Fruit fly (Drosophila melanogaster) whole organism, embryonic: ENCODE results near the gene Scm.

Experiments used
- ATbp ChIP-seq: fragments of 200-800 bp; sonication (Bioruptor generic); optimal IDR thresholded peaks from 2 replicates; lab custom pipeline; 2017; ENCODE audit warnings: missing biosample characterization, mild to moderate bottlenecking, missing genetic modification characterization, missing genetic modification reagents
- Adf1 ChIP-seq: fragments of 200-800 bp; sonication (Bioruptor generic); IDR thresholded peaks from 2 replicates; pipeline ENCODE4 v1.3.6; 2022; ENCODE audit warnings: missing biosample characterization, missing genetic modification characterization
- BtbVII ChIP-seq: fragments of 200-800 bp; sonication (Bioruptor generic); optimal IDR thresholded peaks from 3 replicates; lab custom pipeline; 2017; ENCODE audit warnings: missing biosample characterization, mild to moderate bottlenecking, missing genetic modification characterization
- Bteb2 ChIP-seq: fragments of 200-800 bp; sonication (Bioruptor generic); optimal IDR thresholded peaks from 2 replicates; lab custom pipeline; 2016; ENCODE audit warnings: missing biosample characterization, missing genetic modification characterization
- CG10209 ChIP-seq: fragments of 200-800 bp; sonication (Bioruptor generic); optimal IDR thresholded peaks from 3 replicates; lab custom pipeline; 2017; ENCODE audit warnings: missing biosample characterization, mild to moderate bottlenecking, missing genetic modification characterization, missing genetic modification reagents
- CG11696 ChIP-seq: fragments of 200-800 bp; sonication (Bioruptor generic); IDR thresholded peaks from 2 replicates; pipeline ENCODE4 v1.3.6; 2022; ENCODE audit warnings: missing biosample characterization, missing genetic modification characterization
- CG12942 ChIP-seq: fragments of 200-800 bp; sonication (Bioruptor generic); optimal IDR thresholded peaks from 3 replicates; lab custom pipeline; 2016; ENCODE audit warnings: missing biosample characterization, missing genetic modification characterization
- CG13296 ChIP-seq: fragments of 200-800 bp; sonication (Bioruptor generic); optimal IDR thresholded peaks from 3 replicates; lab custom pipeline; 2018; ENCODE audit warnings: missing biosample characterization, mild to moderate bottlenecking, missing genetic modification characterization
- CG13775 ChIP-seq: fragments of 200-800 bp; sonication (Bioruptor generic); optimal IDR thresholded peaks from 3 replicates; lab custom pipeline; 2017; ENCODE audit warnings: missing biosample characterization, mild to moderate bottlenecking, missing genetic modification characterization
- CG14710 ChIP-seq: fragments of 200-800 bp; sonication (Bioruptor generic); optimal IDR thresholded peaks from 3 replicates; lab custom pipeline; 2019; ENCODE audit warnings: missing biosample characterization, mild to moderate bottlenecking, missing genetic modification characterization, moderate library complexity
- CG15073 ChIP-seq: fragments of 200-800 bp; sonication (Bioruptor generic); optimal IDR thresholded peaks from 2 replicates; lab custom pipeline; 2016; ENCODE audit warnings: missing biosample characterization, missing genetic modification characterization
- CG17385 ChIP-seq: fragments of 200-800 bp; sonication (Bioruptor generic); optimal IDR thresholded peaks from 3 replicates; lab custom pipeline; 2018; ENCODE audit warnings: missing biosample characterization, mild to moderate bottlenecking, missing genetic modification characterization
- CG18262 ChIP-seq: fragments of 200-800 bp; optimal IDR thresholded peaks from 3 replicates; lab custom pipeline; 2019; ENCODE audit warnings: missing biosample characterization, mild to moderate bottlenecking, missing genetic modification characterization, moderate library complexity
- CG18764 ChIP-seq: fragments of 200-800 bp; sonication (Bioruptor generic); optimal IDR thresholded peaks from 3 replicates; lab custom pipeline; 2016; ENCODE audit warnings: missing biosample characterization, missing genetic modification characterization
- CG32767 ChIP-seq: fragments of 200-800 bp; sonication (Bioruptor generic); IDR thresholded peaks from 2 replicates; pipeline ENCODE4 v1.3.6; 2022; ENCODE audit warnings: missing biosample characterization, missing genetic modification characterization
- CG3407 ChIP-seq: fragments of 200-800 bp; sonication (Bioruptor generic); optimal IDR thresholded peaks from 2 replicates; lab custom pipeline; 2018; ENCODE audit warnings: missing biosample characterization, mild to moderate bottlenecking, missing genetic modification characterization
- CG34376 ChIP-seq: fragments of 200-800 bp; sonication (Bioruptor generic); optimal IDR thresholded peaks from 2 replicates; lab custom pipeline; 2018; ENCODE audit warnings: missing biosample characterization, mild to moderate bottlenecking, missing genetic modification characterization
- CG4360 ChIP-seq: fragments of 200-800 bp; sonication (Bioruptor generic); IDR thresholded peaks from 2 replicates; pipeline ENCODE4 v1.3.6; 2022; ENCODE audit warnings: missing biosample characterization, missing genetic modification characterization
- CG4730 ChIP-seq: fragments of 200-800 bp; sonication (Bioruptor generic); IDR thresholded peaks from 2 replicates; pipeline ENCODE4 v1.3.6; 2022; ENCODE audit warnings: missing biosample characterization, missing genetic modification characterization
- CG5180 ChIP-seq: fragments of 200-800 bp; sonication (Bioruptor generic); optimal IDR thresholded peaks from 3 replicates; lab custom pipeline; 2017; ENCODE audit warnings: missing biosample characterization, missing genetic modification characterization, mild to moderate bottlenecking, moderate library complexity, missing genetic modification reagents
- CG6175 ChIP-seq: fragments of 200-800 bp; sonication (Bioruptor generic); IDR thresholded peaks from 3 replicates; pipeline ENCODE4 v1.3.6; 2022; ENCODE audit warnings: missing biosample characterization, missing genetic modification characterization
- CG6272 ChIP-seq: fragments of 200-800 bp; sonication (Bioruptor generic); IDR thresholded peaks from 2 replicates; pipeline ENCODE4 v1.3.6; 2022; ENCODE audit warnings: missing biosample characterization, missing genetic modification characterization
- CG8478 ChIP-seq: fragments of >200 bp; optimal IDR thresholded peaks from 2 replicates; lab custom pipeline; 2018
- Dll ChIP-seq: fragments of 200-800 bp; sonication (Bioruptor generic); IDR thresholded peaks from 4 replicates; pipeline ENCODE4 v1.3.6; 2022; ENCODE audit warnings: missing biosample characterization, missing genetic modification characterization; ENCODE audit not compliant: partially characterized antibody
- Hmx ChIP-seq: fragments of 200-800 bp; sonication (Bioruptor generic); optimal IDR thresholded peaks from 2 replicates; lab custom pipeline; 2016; ENCODE audit warnings: missing biosample characterization, missing genetic modification characterization
- Lpt ChIP-seq: fragments of >200 bp; optimal IDR thresholded peaks from 2 replicates; lab custom pipeline; 2018; ENCODE audit warnings: missing biosample characterization, missing genetic modification characterization
- Mrtf ChIP-seq: fragments of 200-800 bp; sonication (Bioruptor generic); IDR thresholded peaks from 3 replicates; pipeline ENCODE4 v1.3.6; 2022; ENCODE audit warnings: missing biosample characterization, missing genetic modification characterization
- NC2α ChIP-seq: fragments of 200-800 bp; sonication (Bioruptor generic); optimal IDR thresholded peaks from 2 replicates; lab custom pipeline; 2016; ENCODE audit warnings: missing biosample characterization, missing genetic modification characterization
- Neu2 ChIP-seq: fragments of 200-800 bp; sonication (Bioruptor generic); optimal IDR thresholded peaks from 3 replicates; lab custom pipeline; 2016; ENCODE audit warnings: missing biosample characterization, missing genetic modification characterization, borderline replicate concordance
- Nf-YB ChIP-seq: fragments of 200-800 bp; sonication (Bioruptor generic); optimal IDR thresholded peaks from 3 replicates; lab custom pipeline; 2019; ENCODE audit warnings: missing biosample characterization, mild to moderate bottlenecking, missing genetic modification characterization, moderate library complexity
- Oaz ChIP-seq: fragments of 200-800 bp; sonication (Bioruptor generic); IDR thresholded peaks from 2 replicates; pipeline ENCODE4 v1.3.6; 2022; ENCODE audit warnings: missing biosample characterization, missing genetic modification characterization
- Pdp1 ChIP-seq, 2 experiments: fragments of 200-800 bp; sonication (Bioruptor generic); optimal IDR thresholded peaks; 3 replicates each; lab custom pipeline; 2016; ENCODE audit warnings: missing biosample characterization in 2 of 2, missing genetic modification characterization in 2 of 2, mild to moderate bottlenecking in 1 of 2, moderate library complexity in 1 of 2
- Ravus ChIP-seq: fragments of 200-800 bp; sonication (Bioruptor generic); IDR thresholded peaks from 2 replicates; pipeline ENCODE4 v1.3.6; 2022; ENCODE audit warnings: missing biosample characterization, missing genetic modification characterization
- TFAM ChIP-seq: fragments of 200-800 bp; sonication (Bioruptor generic); optimal IDR thresholded peaks from 2 replicates; lab custom pipeline; 2017; ENCODE audit warnings: missing biosample characterization, missing genetic modification characterization, inconsistent platforms
- aop ChIP-seq: fragments of 200-800 bp; sonication (Bioruptor generic); IDR thresholded peaks from 2 replicates; pipeline ENCODE4 v1.3.6; 2022; ENCODE audit warnings: missing biosample characterization, missing genetic modification characterization
- ap ChIP-seq: fragments of 200-800 bp; sonication (Bioruptor generic); IDR thresholded peaks from 2 replicates; pipeline ENCODE4 v1.3.6; 2022; ENCODE audit warnings: missing biosample characterization, missing genetic modification characterization
- ase ChIP-seq: fragments of 200-800 bp; sonication (Bioruptor generic); IDR thresholded peaks from 3 replicates; pipeline ENCODE4 v1.3.6; 2022; ENCODE audit warnings: missing biosample characterization, missing genetic modification characterization
- ato ChIP-seq: fragments of 200-800 bp; sonication (Bioruptor generic); IDR thresholded peaks from 2 replicates; pipeline ENCODE4 v1.3.6; 2022; ENCODE audit warnings: missing biosample characterization, missing genetic modification characterization; ENCODE audit not compliant: partially characterized antibody
- bsh ChIP-seq, 2 experiments: fragments of 200-800 bp; sonication (Bioruptor generic); optimal IDR thresholded peaks; 2 replicates each; lab custom pipeline; 2017 to 2018; ENCODE audit warnings: mild to moderate bottlenecking in 2 of 2, missing biosample characterization in 2 of 2, missing genetic modification characterization in 2 of 2, moderate library complexity in 1 of 2
- chinmo ChIP-seq: fragments of 200-800 bp; sonication (Bioruptor generic); IDR thresholded peaks from 4 replicates; pipeline ENCODE4 v1.3.6; 2022; ENCODE audit warnings: missing biosample characterization, missing genetic modification characterization; ENCODE audit not compliant: partially characterized antibody
- dimm ChIP-seq: fragments of 200-800 bp; sonication (Bioruptor generic); IDR thresholded peaks from 2 replicates; pipeline ENCODE4 v1.3.6; 2022; ENCODE audit warnings: missing biosample characterization, missing genetic modification characterization
- ems ChIP-seq: fragments of 200-800 bp; sonication (Bioruptor generic); optimal IDR thresholded peaks from 3 replicates; lab custom pipeline; 2016; ENCODE audit warnings: missing biosample characterization, missing genetic modification characterization
- ftz-f1 ChIP-seq: fragments of 200-800 bp; sonication (Bioruptor generic); optimal IDR thresholded peaks from 2 replicates; lab custom pipeline; 2016; ENCODE audit warnings: missing biosample characterization, missing genetic modification characterization
- gsb ChIP-seq: fragments of 200-800 bp; sonication (Bioruptor generic); IDR thresholded peaks from 2 replicates; pipeline ENCODE4 v1.3.6; 2022; ENCODE audit warnings: missing biosample characterization, missing genetic modification characterization
- hkb ChIP-seq, 2 experiments: fragments of 200-800 bp in 1 of 2; fragments of >200 bp in 1 of 2; sonication (Bioruptor generic) in 1 of 2; IDR thresholded peaks in 1 of 2; optimal IDR thresholded peaks in 1 of 2; 2 replicates each; pipeline versions ENCODE4 v1.3.6 to Lab custom; 2017 to 2022; ENCODE audit warnings: missing biosample characterization in 1 of 2, missing genetic modification characterization in 1 of 2
- peb ChIP-seq: fragments of 200-800 bp; sonication (Bioruptor generic); IDR thresholded peaks from 2 replicates; pipeline ENCODE4 v1.3.6; 2022; ENCODE audit warnings: missing biosample characterization, missing genetic modification characterization
- ro ChIP-seq: fragments of 200-800 bp; sonication (Bioruptor generic); IDR thresholded peaks from 2 replicates; pipeline ENCODE4 v1.3.6; 2022; ENCODE audit warnings: missing biosample characterization, missing genetic modification characterization
- run ChIP-seq: fragments of 200-800 bp; sonication (Bioruptor generic); optimal IDR thresholded peaks from 3 replicates; lab custom pipeline; 2018; ENCODE audit warnings: missing biosample characterization, mild to moderate bottlenecking, missing genetic modification characterization
- sima ChIP-seq: fragments of 200-800 bp; sonication (Bioruptor generic); optimal IDR thresholded peaks from 2 replicates; lab custom pipeline; 2016; ENCODE audit warnings: missing biosample characterization, missing genetic modification characterization
- ssp ChIP-seq: fragments of 200-800 bp; sonication (Bioruptor generic); IDR thresholded peaks from 2 replicates; pipeline ENCODE4 v1.3.6; 2022; ENCODE audit warnings: missing biosample characterization, missing genetic modification characterization
- toy ChIP-seq: fragments of 200-800 bp; sonication (Bioruptor generic); IDR thresholded peaks from 2 replicates; pipeline ENCODE4 v1.3.6; 2022; ENCODE audit warnings: missing biosample characterization, missing genetic modification characterization

Scm gene

dm6 chr3R:9618331-9618730 is 19.1 kb downstream of the Scm start (continued):
- TF ChIP-seq CG18262 (peak; percentile 45), ssp (GFP tag; lab: Robert Waterston, UW) (peak; percentile 60; the same call in 1 of the 2 replicates), CG15073 (peak; percentile 6), ATbp (GFP tag; lab: Kevin White, UChicago) (peak; percentile 74), aop (GFP tag; lab: Robert Waterston, UW) (peak; percentile 69; the same call in 1 of the 2 replicates), Mrtf (peak; percentile 79), Pdp1 (GFP tag; optimal IDR thresholded peaks at IDR 0.05; lab: Kevin White, UChicago) (peak; percentile 68 to 75), ato (GFP tag; lab: Robert Waterston, UW) (no peak), ftz-f1 (GFP tag; lab: Kevin White, UChicago) (no peak), Adf1 (GFP tag; lab: Robert Waterston, UW) (no peak), sima (GFP tag; lab: Kevin White, UChicago) (no peak), Nf-YB (GFP tag; lab: Kevin White, UChicago) (peak; percentile 44), ase (GFP tag; lab: Robert Waterston, UW) (peak; percentile 74; the same call in 2 of the 3 replicates), gsb (GFP tag; lab: Robert Waterston, UW) (no peak), Hmx (no peak), CG4360 (peak; percentile 56; the same call in 1 of the 2 replicates), CG4730 (GFP tag; lab: Robert Waterston, UW) (peak; percentile 77), CG5180 (peak; percentile 43), dimm (GFP tag; lab: Robert Waterston, UW) (peak; percentile 58), toy (peak; percentile 62; the same call in 1 of the 2 replicates), CG13296 (peak; percentile 41), peb (peak; percentile 71), CG10209 (GFP tag; lab: Kevin White, UChicago) (peak; percentile 54), CG11696 (GFP tag; lab: Robert Waterston, UW) (0 out of 2 replicates have a peak, but pooled peaks have one; percentile 52), bsh (GFP tag; optimal IDR thresholded peaks at IDR 0.05; lab: Kevin White, UChicago) (peak in 1 of 2 experiments; percentile 87), Dll (GFP tag; lab: Robert Waterston, UW) (no peak), CG13775 (GFP tag; lab: Kevin White, UChicago) (peak; percentile 45), run (tag; lab: Kevin White, UChicago) (peak; percentile 42), Lpt (GFP tag; lab: Kevin White, UChicago) (no peak), TFAM (GFP tag; lab: Kevin White, UChicago) (no peak), CG34376 (no peak), ems (GFP tag; lab: Kevin White, UChicago) (peak; percentile 58), CG6272 (no peak; the same call in none of the 2 replicates), Neu2 (GFP tag; lab: Kevin White, UChicago) (peak; percentile 24), NC2α (peak; percentile 36), Ravus (GFP tag; lab: Robert Waterston, UW) (no peak), CG6175 (GFP tag; lab: Robert Waterston, UW) (0 out of 3 replicates have a peak, but pooled peaks have one; percentile 61), ro (peak; percentile 74), chinmo (GFP tag; lab: Robert Waterston, UW) (no peak), CG8478 (lab: Kevin White, UChicago) (no peak), hkb (optimal IDR thresholded peaks at IDR 0.05; lab: Kevin White, UChicago) (no peak), hkb (GFP tag; IDR thresholded peaks at IDR 0.05; lab: Robert Waterston, UW) (peak; percentile 83), CG17385 (GFP tag; lab: Kevin White, UChicago) (peak; percentile 70), CG14710 (tag; lab: Kevin White, UChicago) (peak; percentile 63), ap (GFP tag; lab: Robert Waterston, UW) (peak; percentile 71), BtbVII (GFP tag; lab: Kevin White, UChicago) (no peak), Oaz (peak; percentile 48), CG3407 (peak; percentile 61), CG32767 (peak; percentile 76), CG18764 (peak; percentile 66), CG12942 (GFP tag; lab: Kevin White, UChicago) (peak; percentile 51), Bteb2 (GFP tag; lab: Kevin White, UChicago) (peak; percentile 33)
